Worm (Caenorhabditis elegans): Measurements from ENCODE around the gene arl-1.

ce11 chrII:8581700-8582099 lies at the start of gene arl-1:
- TF ChIP-seq F13H6.1 (tag; optimal IDR thresholded peaks at IDR 0.05) (no peak), nhr-11 (tag; optimal IDR thresholded peaks at IDR 0.05) (no peak), fos-1 (tag; optimal IDR thresholded peaks at IDR 0.05) (no peak), unc-62 (GFP tag; optimal IDR thresholded peaks at IDR 0.05) (no peak), R02D3.7 (tag; optimal IDR thresholded peaks at IDR 0.05) (no peak), dmd-4 (tag; optimal IDR thresholded peaks at IDR 0.05) (no peak), lsy-2 (tag; optimal IDR thresholded peaks at IDR 0.05) (no peak), nhr-25 (tag; optimal IDR thresholded peaks at IDR 0.05) (no peak), skn-1 (tag; optimal IDR thresholded peaks at IDR 0.05) (no peak), ztf-4 (tag; optimal IDR thresholded peaks at IDR 0.05) (no peak), ama-1 (optimal IDR thresholded peaks at IDR 0.05) (no peak), mab-5 (tag; optimal IDR thresholded peaks at IDR 0.05) (no peak)

Data from whole organism, L2 larva.